Fruit fly (Drosophila melanogaster) whole organism, wandering third instar larva: ENCODE measurements around the gene RabX6.

Experiments
- Abd-B ChIP-seq: fragments of >200 bp; optimal IDR thresholded peaks from 2 replicates; lab custom pipeline; 2017; ENCODE audit warnings: missing biosample characterization, missing genetic modification characterization
- CG32264 ChIP-seq: fragments of 200-800 bp; sonication (Bioruptor generic); optimal IDR thresholded peaks from 2 replicates; lab custom pipeline; 2016; ENCODE audit warnings: missing biosample characterization, missing genetic modification characterization
- CrebA ChIP-seq: fragments of 200-800 bp; sonication (Bioruptor generic); optimal IDR thresholded peaks from 2 replicates; lab custom pipeline; 2016; ENCODE audit warnings: missing biosample characterization, mild to moderate bottlenecking, missing genetic modification characterization, borderline replicate concordance
- Dif ChIP-seq: fragments of 200-275, 200-300 bp; sonication (Bioruptor generic); optimal IDR thresholded peaks from 2 replicates; lab custom pipeline; 2018; ENCODE audit warnings: missing biosample characterization, missing genetic modification characterization; ENCODE audit not compliant: partially characterized antibody
- GATAd ChIP-seq: sonication (Bioruptor generic); optimal IDR thresholded peaks from 2 replicates; lab custom pipeline; 2016; ENCODE audit warnings: missing biosample characterization, missing genetic modification characterization
- HLH106 ChIP-seq: fragments of 200-800 bp; optimal IDR thresholded peaks from 3 replicates; lab custom pipeline; 2019; ENCODE audit warnings: missing biosample characterization, mild to moderate bottlenecking, missing genetic modification characterization, moderate library complexity
- Hnf4 ChIP-seq: fragments of 200-800 bp; sonication (Bioruptor generic); optimal IDR thresholded peaks from 2 replicates; lab custom pipeline; 2016; ENCODE audit warnings: missing biosample characterization, mild to moderate bottlenecking, missing genetic modification characterization
- Hr78 ChIP-seq: fragments of >200 bp; optimal IDR thresholded peaks from 2 replicates; lab custom pipeline; 2017; ENCODE audit warnings: missing biosample characterization, missing genetic modification characterization
- Hr83 ChIP-seq: fragments of 200-300 bp; sonication (Bioruptor generic); optimal IDR thresholded peaks from 2 replicates; lab custom pipeline; 2016; ENCODE audit warnings: missing biosample characterization, mild to moderate bottlenecking, missing genetic modification characterization, moderate library complexity; ENCODE audit not compliant: poor library complexity, severe bottlenecking
- Jra ChIP-seq: sonication (Bioruptor generic); optimal IDR thresholded peaks from 2 replicates; lab custom pipeline; 2016; ENCODE audit warnings: missing biosample characterization, missing genetic modification characterization
- Mio ChIP-seq: sonication (Bioruptor generic); optimal IDR thresholded peaks from 2 replicates; lab custom pipeline; 2016; ENCODE audit warnings: missing biosample characterization, missing genetic modification characterization
- Myc ChIP-seq: fragments of >200 bp; optimal IDR thresholded peaks from 2 replicates; lab custom pipeline; 2017
- N ChIP-seq: fragments of >200 bp; optimal IDR thresholded peaks from 2 replicates; lab custom pipeline; 2018; ENCODE audit warnings: missing biosample characterization, missing external identifiers, missing genetic modification characterization
- OdsH ChIP-seq: fragments of 200-800 bp; sonication (Bioruptor generic); optimal IDR thresholded peaks from 2 replicates; lab custom pipeline; 2016; ENCODE audit warnings: missing biosample characterization, mild to moderate bottlenecking, missing genetic modification characterization
- Sp1 ChIP-seq: fragments of 200-800 bp; sonication (Bioruptor generic); optimal IDR thresholded peaks from 3 replicates; lab custom pipeline; 2019; ENCODE audit warnings: missing biosample characterization, mild to moderate bottlenecking, missing genetic modification characterization, moderate library complexity
- br ChIP-seq: fragments of 200-800 bp; sonication (Bioruptor generic); optimal IDR thresholded peaks from 2 replicates; lab custom pipeline; 2016; ENCODE audit warnings: missing biosample characterization, missing genetic modification characterization
- brk ChIP-seq: fragments of 200-800 bp; sonication (Bioruptor generic); optimal IDR thresholded peaks from 2 replicates; lab custom pipeline; 2016; ENCODE audit warnings: missing biosample characterization, mild to moderate bottlenecking, missing genetic modification characterization
- dl ChIP-seq, 2 experiments: fragments of 175-275, 200-275 bp in 1 of 2; fragments of 200-275 bp in 1 of 2; sonication (Bioruptor generic); optimal IDR thresholded peaks; lab custom pipeline; 2018; ENCODE audit warnings: mild to moderate bottlenecking in 2 of 2, missing biosample characterization in 2 of 2, missing genetic modification characterization in 2 of 2, moderate library complexity in 2 of 2; ENCODE audit not compliant: partially characterized antibody in 2 of 2, insufficient read depth in 1 of 2
- dmrt93B ChIP-seq: fragments of 200-800 bp; sonication (Bioruptor generic); optimal IDR thresholded peaks from 2 replicates; lab custom pipeline; 2018; ENCODE audit warnings: missing biosample characterization, mild to moderate bottlenecking, missing genetic modification characterization
- dsf ChIP-seq: sonication (Bioruptor generic); optimal IDR thresholded peaks from 2 replicates; lab custom pipeline; 2016; ENCODE audit warnings: missing biosample characterization, missing genetic modification characterization, borderline replicate concordance
- ey ChIP-seq: fragments of 200-800 bp; sonication (Bioruptor generic); optimal IDR thresholded peaks from 2 replicates; lab custom pipeline; 2016; ENCODE audit warnings: missing biosample characterization, missing genetic modification characterization
- foxo ChIP-seq, 2 experiments: fragments of 200-800 bp; sonication (Bioruptor generic); optimal IDR thresholded peaks; 2 replicates in 1 of 2; 3 replicates in 1 of 2; lab custom pipeline; 2016 to 2017; ENCODE audit warnings: missing biosample characterization in 2 of 2, missing genetic modification characterization in 2 of 2
- fru ChIP-seq: fragments of 200-800 bp; sonication (Bioruptor generic); optimal IDR thresholded peaks from 3 replicates; lab custom pipeline; 2016; ENCODE audit warnings: missing biosample characterization, mild to moderate bottlenecking, missing genetic modification characterization
- h ChIP-seq: fragments of 200-800 bp; sonication (Bioruptor generic); optimal IDR thresholded peaks from 3 replicates; lab custom pipeline; 2016; ENCODE audit warnings: missing biosample characterization, mild to moderate bottlenecking, missing genetic modification characterization
- jim ChIP-seq: fragments of 175-275, 200-325 bp; sonication (Bioruptor generic); optimal IDR thresholded peaks from 2 replicates; lab custom pipeline; 2016; ENCODE audit warnings: missing biosample characterization, mild to moderate bottlenecking, missing genetic modification characterization
- lola ChIP-seq: fragments of >200 bp; optimal IDR thresholded peaks from 2 replicates; lab custom pipeline; 2017; ENCODE audit warnings: missing biosample characterization, missing genetic modification characterization
- pan ChIP-seq: fragments of >200 bp; optimal IDR thresholded peaks from 2 replicates; lab custom pipeline; 2017
- psq ChIP-seq: fragments of 200-800 bp; sonication (Bioruptor generic); optimal IDR thresholded peaks from 3 replicates; lab custom pipeline; 2017; ENCODE audit warnings: missing biosample characterization, mild to moderate bottlenecking, missing genetic modification characterization, moderate library complexity
- rgr ChIP-seq: fragments of 200-800 bp; sonication (Bioruptor generic); optimal IDR thresholded peaks from 3 replicates; lab custom pipeline; 2016; ENCODE audit warnings: missing biosample characterization, mild to moderate bottlenecking, missing genetic modification characterization
- sage ChIP-seq: fragments of 200-800 bp; sonication (Bioruptor generic); optimal IDR thresholded peaks from 2 replicates; lab custom pipeline; 2016; ENCODE audit warnings: missing biosample characterization, mild to moderate bottlenecking, missing genetic modification characterization
- sv ChIP-seq: fragments of 200-800 bp; sonication (Bioruptor generic); optimal IDR thresholded peaks from 3 replicates; lab custom pipeline; 2016; ENCODE audit warnings: missing biosample characterization, missing genetic modification characterization
- usp ChIP-seq: fragments of >200 bp; optimal IDR thresholded peaks from 2 replicates; lab custom pipeline; 2017; ENCODE audit warnings: missing biosample characterization, missing genetic modification characterization
- woc ChIP-seq: sonication (Bioruptor generic); optimal IDR thresholded peaks from 2 replicates; lab custom pipeline; 2016; ENCODE audit warnings: missing biosample characterization, mild to moderate bottlenecking, missing genetic modification characterization

RabX6 gene

dm6 chr3L:733174-733829 is 43.0 kb downstream of the RabX6 start:
- TF ChIP-seq sv (GFP tag; lab: Kevin White, UChicago) (no peak), jim (GFP tag; lab: Kevin White, UChicago) (no peak), dl (GFP tag; optimal IDR thresholded peaks at IDR 0.05; lab: Kevin White, UChicago; ENCODE audit: insufficient read depth in 1 of 2, partially characterized antibody in 2 of 2) (no peak), dsf (no peak), fru (GFP tag; lab: Kevin White, UChicago) (no peak), Hr78 (GFP tag; lab: Kevin White, UChicago) (no peak), usp (GFP tag; lab: Kevin White, UChicago) (no peak)
- TF ChIP-seq, all 38 proteins: peak for 0

- TF ChIP-seq sv (GFP tag; lab: Kevin White, UChicago) (peak; percentile 14), Hr78 (GFP tag; lab: Kevin White, UChicago) (no peak)
These were observed 43.8 kb downstream of the RabX6 start for dm6 chr3L:733845-734697.

dm6 chr3L:735315-735714 is 45.0 kb downstream of the RabX6 start:
- no peak for TF ChIP-seq Abd-B
- TF ChIP-seq Myc: no peak
- no peak for TF ChIP-seq sv (GFP tag; lab: Kevin White, UChicago)
- TF ChIP-seq brk (GFP tag; lab: Kevin White, UChicago): no peak

- TF ChIP-seq pan (lab: Kevin White, UChicago) (no peak), Abd-B (no peak), HLH106 (no peak), CG32264 (GFP tag; lab: Kevin White, UChicago) (no peak), psq (peak; percentile 9), h (GFP tag; lab: Kevin White, UChicago) (peak; percentile 65), dl (GFP tag; optimal IDR thresholded peaks at IDR 0.05; lab: Kevin White, UChicago; ENCODE audit: insufficient read depth in 1 of 2, partially characterized antibody in 2 of 2) (no peak), OdsH (GFP tag; lab: Kevin White, UChicago) (peak; percentile 70), Hr78 (GFP tag; lab: Kevin White, UChicago) (no peak), ey (GFP tag; lab: Kevin White, UChicago) (peak; percentile 64), Hr83 (GFP tag; lab: Kevin White, UChicago) (no peak), fru (GFP tag; lab: Kevin White, UChicago) (peak; percentile 78), Sp1 (GFP tag; lab: Kevin White, UChicago) (peak; percentile 44), sv (GFP tag; lab: Kevin White, UChicago) (no peak), br (GFP tag; lab: Kevin White, UChicago) (peak; percentile 54), sage (GFP tag; lab: Kevin White, UChicago) (no peak), woc (GFP tag; lab: Kevin White, UChicago) (peak; percentile 24), rgr (GFP tag; lab: Kevin White, UChicago) (peak; percentile 63), Mio (no peak), CrebA (no peak), dsf (no peak), brk (GFP tag; lab: Kevin White, UChicago) (no peak), Jra (GFP tag; lab: Kevin White, UChicago) (peak; percentile 28), Hnf4 (GFP tag; lab: Kevin White, UChicago) (peak; percentile 12), foxo (GFP tag; optimal IDR thresholded peaks at IDR 0.05; lab: Kevin White, UChicago) (peak in 1 of 2 experiments; percentile 70)
These were observed 45.6 kb downstream of the RabX6 start for dm6 chr3L:735948-736347.

- TF ChIP-seq GATAd (GFP tag; lab: Kevin White, UChicago): no peak
- no peak for TF ChIP-seq CrebA
- TF ChIP-seq N (GFP tag; lab: Kevin White, UChicago): no peak
- TF ChIP-seq jim (GFP tag; lab: Kevin White, UChicago): no peak
- no peak for TF ChIP-seq sage (GFP tag; lab: Kevin White, UChicago)
- TF ChIP-seq lola (GFP tag; lab: Kevin White, UChicago): no peak
- TF ChIP-seq dmrt93B (GFP tag; lab: Kevin White, UChicago): no peak
- no peak for TF ChIP-seq br (GFP tag; lab: Kevin White, UChicago)
- TF ChIP-seq ey (GFP tag; lab: Kevin White, UChicago): no peak
- TF ChIP-seq CG32264 (GFP tag; lab: Kevin White, UChicago): no peak
- no peak for TF ChIP-seq dl (GFP tag; optimal IDR thresholded peaks at IDR 0.05; lab: Kevin White, UChicago; ENCODE audit: insufficient read depth in 1 of 2, partially characterized antibody in 2 of 2)
- no peak for TF ChIP-seq Dif (GFP tag; lab: Kevin White, UChicago)
- TF ChIP-seq dsf: no peak
- TF ChIP-seq Abd-B: no peak
- TF ChIP-seq Myc: no peak
- no peak for TF ChIP-seq Mio
- no peak for TF ChIP-seq sv (GFP tag; lab: Kevin White, UChicago)
- no peak for TF ChIP-seq foxo (GFP tag; optimal IDR thresholded peaks at IDR 0.05; lab: Kevin White, UChicago)
- no peak for TF ChIP-seq Jra (GFP tag; lab: Kevin White, UChicago)
These were observed 46.3 kb downstream of the RabX6 start for dm6 chr3L:736542-737166.
